Worm (Caenorhabditis elegans): ENCODE results near the gene F56H11.2.

The F56H11.2 gene

DNA sequence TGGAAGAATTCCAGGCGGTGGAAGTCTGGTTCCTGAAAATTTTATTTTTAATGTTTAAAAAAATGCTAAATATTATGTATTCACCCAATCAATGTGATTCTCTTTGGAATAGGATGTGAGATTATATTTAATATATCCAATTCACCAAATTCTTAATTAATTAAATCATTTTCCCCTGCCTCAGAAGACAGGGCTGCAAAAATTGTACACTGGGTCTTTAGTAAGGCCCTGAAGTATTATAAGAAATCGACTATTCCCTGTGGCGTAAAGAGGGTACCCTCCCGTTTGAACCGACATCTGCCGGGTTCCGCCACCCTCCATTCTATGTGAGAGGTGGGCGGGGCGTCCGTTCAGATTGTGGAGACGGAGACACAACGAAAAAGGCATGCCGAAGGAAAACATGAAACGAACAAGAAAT, 21.7 kb downstream of the F56H11.2 start (continued):
- peak; percentile 33 to 54 (median 48) for TF ChIP-seq dpl-1 (GFP tag; optimal IDR thresholded peaks at IDR 0.05)
- TF ChIP-seq nhr-19 (GFP tag; conservative IDR thresholded peaks at IDR 0.05), result peak; percentile 87
- TF ChIP-seq ces-1 (GFP tag; optimal IDR thresholded peaks at IDR 0.05), result no peak
- peak; percentile 74 for TF ChIP-seq mep-1 (tag; optimal IDR thresholded peaks at IDR 0.05)
- no peak for TF ChIP-seq pqm-1 (tag; optimal IDR thresholded peaks at IDR 0.05)
- TF ChIP-seq mab-9 (GFP tag; IDR thresholded peaks at IDR 0.05), result peak; percentile 80
- peak; percentile 82 for TF ChIP-seq tbx-2 (tag; optimal IDR thresholded peaks at IDR 0.05)
- TF ChIP-seq lin-39 (tag; optimal IDR thresholded peaks at IDR 0.05), result peak; percentile 82
- TF ChIP-seq fkh-10 (GFP tag; optimal IDR thresholded peaks at IDR 0.05), result peak; percentile 29
- peak in 5 of 6 experiments; percentile 31 to 61 (median 47) for TF ChIP-seq elt-3 (tag; optimal IDR thresholded peaks at IDR 0.05)
- TF ChIP-seq hlh-4 (tag; optimal IDR thresholded peaks at IDR 0.05), result no peak
- no peak for TF ChIP-seq vab-15 (tag; optimal IDR thresholded peaks at IDR 0.05)
- no peak for TF ChIP-seq alr-1 (tag; optimal IDR thresholded peaks at IDR 0.05; ENCODE audit: borderline replicate concordance)
- TF ChIP-seq lin-14 (GFP tag; optimal IDR thresholded peaks at IDR 0.05), result peak; percentile 89
- TF ChIP-seq nhr-28 (tag; optimal IDR thresholded peaks at IDR 0.05), result no peak
- TF ChIP-seq nhr-84 (tag; optimal IDR thresholded peaks at IDR 0.05), result no peak
- no peak for TF ChIP-seq Y116A8C.19 (tag; optimal IDR thresholded peaks at IDR 0.05; ENCODE audit: borderline replicate concordance)
- TF ChIP-seq hlh-17 (GFP tag; optimal IDR thresholded peaks at IDR 0.05; ENCODE audit: borderline replicate concordance), result no peak
- TF ChIP-seq nhr-77 (tag; optimal IDR thresholded peaks at IDR 0.05), result no peak
- TF ChIP-seq nhr-47 (tag; optimal IDR thresholded peaks at IDR 0.05), result peak; percentile 95
- TF ChIP-seq sptf-1 (tag; optimal IDR thresholded peaks at IDR 0.05), result no peak
- TF ChIP-seq unc-62 (GFP tag; optimal IDR thresholded peaks at IDR 0.05), result no peak
- TF ChIP-seq fkh-8 (tag; optimal IDR thresholded peaks at IDR 0.05), result peak; percentile 84
- peak; percentile 81 for TF ChIP-seq grh-1 (GFP tag; IDR thresholded peaks at IDR 0.05)
- peak; percentile 45 for TF ChIP-seq lin-15B (tag; optimal IDR thresholded peaks at IDR 0.05)
- peak; percentile 85 for TF ChIP-seq irx-1 (tag; optimal IDR thresholded peaks at IDR 0.05)
- no peak for TF ChIP-seq nhr-76 (tag; optimal IDR thresholded peaks at IDR 0.05)
- TF ChIP-seq dsc-1 (tag; optimal IDR thresholded peaks at IDR 0.05), result peak; percentile 91
- TF ChIP-seq mdl-1 (tag; optimal IDR thresholded peaks at IDR 0.05), result peak in 1 of 2 experiments; percentile 76
- peak; percentile 65 for TF ChIP-seq C16A3.4 (tag; optimal IDR thresholded peaks at IDR 0.05)
- TF ChIP-seq swsn-7 (tag; optimal IDR thresholded peaks at IDR 0.05), result peak; percentile 93
- peak; percentile 64 for TF ChIP-seq F16B12.6 (tag; optimal IDR thresholded peaks at IDR 0.05)
- peak; percentile 67 for TF ChIP-seq sup-37 (GFP tag; optimal IDR thresholded peaks at IDR 0.05)
- peak; percentile 96 for TF ChIP-seq nhr-85 (tag)
- peak; percentile 63 for TF ChIP-seq fos-1 (tag; optimal IDR thresholded peaks at IDR 0.05)
- no peak for TF ChIP-seq ceh-90 (tag; optimal IDR thresholded peaks at IDR 0.05)
- peak; percentile 60 for TF ChIP-seq ztf-4 (tag; optimal IDR thresholded peaks at IDR 0.05)
- TF ChIP-seq nhr-20 (tag; optimal IDR thresholded peaks at IDR 0.05), result peak; percentile 89
- TF ChIP-seq isw-1 (GFP tag; IDR thresholded peaks at IDR 0.05), result peak; percentile 49
- TF ChIP-seq xbp-1 (tag; optimal IDR thresholded peaks at IDR 0.05), result peak; percentile 91
- peak; percentile 99 for TF ChIP-seq snpc-4 (tag; optimal IDR thresholded peaks at IDR 0.05)

DNA sequence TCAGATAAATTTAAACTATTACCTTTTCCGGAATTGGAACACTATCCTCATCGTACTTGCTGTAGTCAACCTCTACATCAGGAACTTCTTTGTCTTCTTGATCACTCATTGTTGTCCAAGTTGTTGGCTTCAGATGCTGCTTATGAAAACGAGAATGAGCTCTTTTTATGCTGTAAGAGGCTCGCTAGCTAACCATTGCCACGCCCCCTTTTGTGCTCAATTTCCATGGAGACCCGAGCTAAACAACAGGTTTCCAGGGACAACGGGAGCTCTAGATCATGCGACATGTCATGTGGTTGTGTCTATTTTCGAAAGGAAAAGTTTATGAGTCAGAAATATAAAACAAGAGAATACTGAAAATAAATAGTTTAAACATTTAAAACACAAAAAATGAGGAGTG, 22.5 kb downstream of the F56H11.2 start, which contains the start of gene C33A12.4:
C33A12.4 (minus strand) TSS at position 131 of the 400 bp plus-strand sequence.
- TF ChIP-seq nhr-90 (tag; optimal IDR thresholded peaks at IDR 0.05; ENCODE audit: poor library complexity) (no peak), hpl-2 (GFP tag; optimal IDR thresholded peaks at IDR 0.05) (no peak), fkh-10 (GFP tag; optimal IDR thresholded peaks at IDR 0.05) (peak; percentile 24), fkh-8 (tag; optimal IDR thresholded peaks at IDR 0.05) (peak; percentile 95), pax-3 (tag; optimal IDR thresholded peaks at IDR 0.05) (peak; percentile 10), C04F5.9 (tag; optimal IDR thresholded peaks at IDR 0.05) (no peak), dsc-1 (tag; optimal IDR thresholded peaks at IDR 0.05) (peak; percentile 41), ceh-82 (tag; optimal IDR thresholded peaks at IDR 0.05) (no peak), aly-2 (tag; optimal IDR thresholded peaks at IDR 0.05) (no peak), vab-15 (tag; optimal IDR thresholded peaks at IDR 0.05) (no peak), zag-1 (tag; optimal IDR thresholded peaks at IDR 0.05) (no peak), swsn-7 (tag; optimal IDR thresholded peaks at IDR 0.05) (peak; percentile 5), nhr-84 (tag; optimal IDR thresholded peaks at IDR 0.05) (no peak), unc-98 (GFP tag; IDR thresholded peaks at IDR 0.05) (no peak), ets-5 (GFP tag; IDR thresholded peaks at IDR 0.05) (no peak), nhr-11 (tag; optimal IDR thresholded peaks at IDR 0.05) (no peak), egl-13 (tag; optimal IDR thresholded peaks at IDR 0.05) (no peak), sup-37 (GFP tag; optimal IDR thresholded peaks at IDR 0.05) (no peak), lin-35 (GFP tag; optimal IDR thresholded peaks at IDR 0.05) (no peak), pqm-1 (tag; optimal IDR thresholded peaks at IDR 0.05) (no peak), nhr-47 (tag; optimal IDR thresholded peaks at IDR 0.05) (peak; percentile 53)

All from whole organism, L1 larva.